Worm (Caenorhabditis elegans): ENCODE results near the gene cyp-33D3.

The cyp-33D3 gene

ce11 chrV:18837125-18837524 is at the start of gene cyp-33D3:
TSS of gene cyp-33D3 (minus strand) at chrV:18837225.
- no peak for TF ChIP-seq unc-62 (GFP tag; optimal IDR thresholded peaks at IDR 0.05)

- TF ChIP-seq unc-62 (GFP tag; optimal IDR thresholded peaks at IDR 0.05), result no peak
These were observed 36.8 kb upstream of the cyp-33D3 start, which contains the start of gene ceh-51 for ce11 chrV:18873833-18874232. TSS of gene ceh-51 (plus strand) at chrV:18874133.

- TF ChIP-seq unc-62 (GFP tag; optimal IDR thresholded peaks at IDR 0.05), result no peak
These were observed 33.9 kb upstream of the cyp-33D3 start for ce11 chrV:18870955-18871354.

- TF ChIP-seq unc-62 (GFP tag; optimal IDR thresholded peaks at IDR 0.05), result no peak
These were observed 31.5 kb upstream of the cyp-33D3 start for ce11 chrV:18868517-18868916.

ce11 chrV:18859121-18859520 is 22.1 kb upstream of the cyp-33D3 start, which contains the start of gene wars-1:
TSS of gene wars-1 (minus strand) at chrV:18859221.
- TF ChIP-seq unc-62 (GFP tag; optimal IDR thresholded peaks at IDR 0.05), result no peak

- TF ChIP-seq unc-62 (GFP tag; optimal IDR thresholded peaks at IDR 0.05), result no peak
These were observed 17.8 kb upstream of the cyp-33D3 start for ce11 chrV:18854788-18855187.

ce11 chrV:18848578-18848977 is 11.6 kb upstream of the cyp-33D3 start:
- no peak for TF ChIP-seq unc-62 (GFP tag; optimal IDR thresholded peaks at IDR 0.05)

ce11 chrV:18846480-18846879 is 9.5 kb upstream of the cyp-33D3 start, which contains the start of gene nhr-230:
TSS of gene nhr-230 (plus strand) at chrV:18846780.
- no peak for TF ChIP-seq unc-62 (GFP tag; optimal IDR thresholded peaks at IDR 0.05)

- TF ChIP-seq unc-62 (GFP tag; optimal IDR thresholded peaks at IDR 0.05), result no peak
These were observed 5.4 kb upstream of the cyp-33D3 start for ce11 chrV:18842468-18842867.

- no peak for TF ChIP-seq unc-62 (GFP tag; optimal IDR thresholded peaks at IDR 0.05)
These were observed 1.9 kb upstream of the cyp-33D3 start, which contains the start of gene nhr-65 for ce11 chrV:18838799-18839354. TSS of gene nhr-65 (plus strand) at chrV:18839304.

- no peak for TF ChIP-seq unc-62 (GFP tag; optimal IDR thresholded peaks at IDR 0.05)
These were observed 9.7 kb downstream of the cyp-33D3 start for ce11 chrV:18827374-18827773.

- TF ChIP-seq unc-62 (GFP tag; optimal IDR thresholded peaks at IDR 0.05), result no peak
These were observed 10.6 kb downstream of the cyp-33D3 start for ce11 chrV:18826445-18826844.

- TF ChIP-seq unc-62 (GFP tag; optimal IDR thresholded peaks at IDR 0.05), result no peak
These were observed 15.5 kb downstream of the cyp-33D3 start for ce11 chrV:18821569-18821968.

- TF ChIP-seq unc-62 (GFP tag; optimal IDR thresholded peaks at IDR 0.05), result no peak
These were observed 17.4 kb downstream of the cyp-33D3 start, which contains the start of gene ncs-5 for ce11 chrV:18819643-18820042. TSS of gene ncs-5 (plus strand) at chrV:18819766.

- no peak for TF ChIP-seq unc-62 (GFP tag; optimal IDR thresholded peaks at IDR 0.05)
These were observed 25.7 kb downstream of the cyp-33D3 start, which contains the start of gene C54E10.7 for ce11 chrV:18811360-18811759. TSS of gene C54E10.7 (plus strand) at chrV:18811660.

ce11 chrV:18810705-18811104 is 26.3 kb downstream of the cyp-33D3 start, which contains the start of gene C54E10.3:
TSS of gene C54E10.3 (plus strand) at chrV:18811005.
- no peak for TF ChIP-seq unc-62 (GFP tag; optimal IDR thresholded peaks at IDR 0.05)

ce11 chrV:18808621-18809020 is 28.4 kb downstream of the cyp-33D3 start, which contains the start of gene C54E10.6:
TSS of gene C54E10.6 (minus strand) at chrV:18808729.
- TF ChIP-seq unc-62 (GFP tag; optimal IDR thresholded peaks at IDR 0.05), result no peak

ce11 chrV:18806409-18806808 is 30.6 kb downstream of the cyp-33D3 start, which contains the start of gene sri-10:
TSS of gene sri-10 (minus strand) at chrV:18806509.
- no peak for TF ChIP-seq unc-62 (GFP tag; optimal IDR thresholded peaks at IDR 0.05)

All from whole organism, dauer.